Fruit fly (Drosophila melanogaster) whole organism, embryonic: ENCODE results near the gene CG3702.

Experiments used
- C15 ChIP-seq: fragments of 200-800 bp; sonication (Bioruptor generic); IDR thresholded peaks from 3 replicates; pipeline ENCODE4 v1.3.6; 2022; ENCODE audit warnings: missing biosample characterization, missing genetic modification characterization
- CG10431 ChIP-seq: fragments of 200-800 bp; sonication (Bioruptor generic); optimal IDR thresholded peaks from 3 replicates; lab custom pipeline; 2018; ENCODE audit warnings: missing biosample characterization, mild to moderate bottlenecking, missing genetic modification characterization
- CG11696 ChIP-seq: fragments of 200-800 bp; sonication (Bioruptor generic); IDR thresholded peaks from 2 replicates; pipeline ENCODE4 v1.3.6; 2022; ENCODE audit warnings: missing biosample characterization, missing genetic modification characterization
- CG11723 ChIP-seq: fragments of 200-800 bp; sonication (Bioruptor generic); optimal IDR thresholded peaks from 2 replicates; lab custom pipeline; 2017; ENCODE audit warnings: missing biosample characterization, mild to moderate bottlenecking, missing genetic modification characterization
- CG1233 ChIP-seq: fragments of 200-800 bp; sonication (Bioruptor generic); optimal IDR thresholded peaks from 4 replicates; lab custom pipeline; 2018; ENCODE audit warnings: missing biosample characterization, mild to moderate bottlenecking, missing genetic modification characterization
- CG13123 ChIP-seq: fragments of 200-800 bp; sonication (Bioruptor generic); optimal IDR thresholded peaks from 2 replicates; lab custom pipeline; 2016; ENCODE audit warnings: missing biosample characterization, missing genetic modification characterization
- CG17385 ChIP-seq: fragments of 200-800 bp; sonication (Bioruptor generic); optimal IDR thresholded peaks from 3 replicates; lab custom pipeline; 2018; ENCODE audit warnings: missing biosample characterization, mild to moderate bottlenecking, missing genetic modification characterization
- CG30403 ChIP-seq: fragments of 200-800 bp; sonication (Bioruptor generic); optimal IDR thresholded peaks from 3 replicates; lab custom pipeline; 2016; ENCODE audit warnings: missing biosample characterization, missing genetic modification characterization
- CG30431 ChIP-seq: fragments of 200-800 bp; sonication (Bioruptor generic); optimal IDR thresholded peaks from 2 replicates; lab custom pipeline; 2017; ENCODE audit warnings: missing biosample characterization, missing genetic modification characterization
- CG4617 ChIP-seq: fragments of 200-800 bp; sonication (Bioruptor generic); optimal IDR thresholded peaks from 3 replicates; lab custom pipeline; 2016; ENCODE audit warnings: missing biosample characterization, missing genetic modification characterization, borderline replicate concordance
- CG4854 ChIP-seq: fragments of 200-800 bp; sonication (Bioruptor generic); optimal IDR thresholded peaks from 2 replicates; lab custom pipeline; 2016; ENCODE audit warnings: missing biosample characterization, missing genetic modification characterization, inconsistent platforms
- CG6854 ChIP-seq: fragments of 200-800 bp; sonication (Bioruptor generic); optimal IDR thresholded peaks from 3 replicates; lab custom pipeline; 2017; ENCODE audit warnings: missing biosample characterization, mild to moderate bottlenecking, missing genetic modification characterization
- CG7786 ChIP-seq: fragments of 200-800 bp; sonication (Bioruptor generic); optimal IDR thresholded peaks from 2 replicates; lab custom pipeline; 2016; ENCODE audit warnings: missing biosample characterization, missing genetic modification characterization
- CG8924 ChIP-seq: fragments of 200-800 bp; optimal IDR thresholded peaks from 3 replicates; lab custom pipeline; 2019; ENCODE audit warnings: missing biosample characterization, mild to moderate bottlenecking, missing genetic modification characterization, moderate library complexity
- CTCF ChIP-seq: fragments of 200-800 bp; sonication (Bioruptor generic); optimal IDR thresholded peaks from 2 replicates; lab custom pipeline; 2017; ENCODE audit warnings: missing biosample characterization, mild to moderate bottlenecking, missing genetic modification characterization, moderate library complexity
- Camta ChIP-seq: fragments of 200-800 bp; sonication (Bioruptor generic); optimal IDR thresholded peaks from 2 replicates; lab custom pipeline; 2016; ENCODE audit warnings: missing biosample characterization, missing genetic modification characterization
- D19A ChIP-seq: fragments of 200-800 bp; optimal IDR thresholded peaks from 3 replicates; lab custom pipeline; 2019; ENCODE audit warnings: missing biosample characterization, mild to moderate bottlenecking, missing genetic modification characterization, moderate library complexity
- Dll ChIP-seq: fragments of 200-800 bp; sonication (Bioruptor generic); IDR thresholded peaks from 4 replicates; pipeline ENCODE4 v1.3.6; 2022; ENCODE audit warnings: missing biosample characterization, missing genetic modification characterization; ENCODE audit not compliant: partially characterized antibody
- Hand ChIP-seq: fragments of 200-800 bp; sonication (Bioruptor generic); optimal IDR thresholded peaks from 2 replicates; lab custom pipeline; 2017; ENCODE audit warnings: mild to moderate bottlenecking, missing biosample characterization, missing genetic modification reagents, missing genetic modification characterization
- Jarid2 ChIP-seq: fragments of 200-800 bp; sonication (Bioruptor generic); optimal IDR thresholded peaks from 3 replicates; lab custom pipeline; 2017; ENCODE audit warnings: mild to moderate bottlenecking, missing biosample characterization, missing genetic modification reagents, missing genetic modification characterization
- Max ChIP-seq: fragments of 200-800 bp; sonication (Bioruptor generic); optimal IDR thresholded peaks from 2 replicates; lab custom pipeline; 2016; ENCODE audit warnings: missing biosample characterization, mild to moderate bottlenecking, missing genetic modification characterization
- Meics ChIP-seq: fragments of 200-800 bp; sonication (Bioruptor generic); optimal IDR thresholded peaks from 2 replicates; lab custom pipeline; 2017; ENCODE audit warnings: missing biosample characterization, mild to moderate bottlenecking, missing genetic modification characterization
- Myb ChIP-seq: fragments of 200-800 bp; sonication (Bioruptor generic); optimal IDR thresholded peaks from 2 replicates; lab custom pipeline; 2016; ENCODE audit warnings: missing biosample characterization, missing genetic modification characterization
- Pdp1 ChIP-seq, 2 experiments: fragments of 200-800 bp; sonication (Bioruptor generic); optimal IDR thresholded peaks; 3 replicates each; lab custom pipeline; 2016; ENCODE audit warnings: missing biosample characterization in 2 of 2, missing genetic modification characterization in 2 of 2, mild to moderate bottlenecking in 1 of 2, moderate library complexity in 1 of 2
- Vsx1 ChIP-seq: fragments of 200-800 bp; sonication (Bioruptor generic); optimal IDR thresholded peaks from 2 replicates; lab custom pipeline; 2017; ENCODE audit warnings: missing biosample characterization, mild to moderate bottlenecking, missing genetic modification characterization, missing genetic modification reagents
- cad ChIP-seq: fragments of >200 bp; optimal IDR thresholded peaks from 2 replicates; lab custom pipeline; 2017; ENCODE audit warnings: missing biosample characterization, missing genetic modification characterization
- chinmo ChIP-seq: fragments of 200-800 bp; sonication (Bioruptor generic); IDR thresholded peaks from 4 replicates; pipeline ENCODE4 v1.3.6; 2022; ENCODE audit warnings: missing biosample characterization, missing genetic modification characterization; ENCODE audit not compliant: partially characterized antibody
- cwo ChIP-seq: fragments of 200-800 bp; sonication (Bioruptor generic); optimal IDR thresholded peaks from 3 replicates; lab custom pipeline; 2017; ENCODE audit warnings: missing biosample characterization, missing genetic modification characterization, mild to moderate bottlenecking, moderate library complexity, missing genetic modification reagents
- danr ChIP-seq: fragments of 200-800 bp; sonication (Bioruptor generic); IDR thresholded peaks from 2 replicates; pipeline ENCODE4 v1.3.6; 2022; ENCODE audit warnings: missing biosample characterization, missing genetic modification characterization
- ems ChIP-seq: fragments of 200-800 bp; sonication (Bioruptor generic); optimal IDR thresholded peaks from 3 replicates; lab custom pipeline; 2016; ENCODE audit warnings: missing biosample characterization, missing genetic modification characterization
- fu2 ChIP-seq: fragments of 200-800 bp; sonication (Bioruptor generic); optimal IDR thresholded peaks from 2 replicates; lab custom pipeline; 2016; ENCODE audit warnings: missing biosample characterization, missing genetic modification characterization
- gem ChIP-seq: fragments of 200-800 bp; sonication (Bioruptor generic); optimal IDR thresholded peaks from 2 replicates; lab custom pipeline; 2019; ENCODE audit warnings: missing biosample characterization, mild to moderate bottlenecking, missing genetic modification characterization, moderate library complexity
- her ChIP-seq: fragments of 200-800 bp; sonication (Bioruptor generic); optimal IDR thresholded peaks from 2 replicates; lab custom pipeline; 2016; ENCODE audit warnings: missing biosample characterization, missing genetic modification characterization
- inv ChIP-seq: fragments of 200-800 bp; sonication (Bioruptor generic); IDR thresholded peaks from 2 replicates; pipeline ENCODE4 v1.3.6; 2022; ENCODE audit warnings: missing biosample characterization, missing genetic modification characterization; ENCODE audit not compliant: partially characterized antibody
- kah ChIP-seq: fragments of 200-800 bp; sonication (Bioruptor generic); optimal IDR thresholded peaks from 2 replicates; lab custom pipeline; 2018; ENCODE audit warnings: missing biosample characterization, mild to moderate bottlenecking, missing genetic modification characterization
- knrl ChIP-seq: fragments of 200-800 bp; sonication (Bioruptor generic); IDR thresholded peaks from 3 replicates; pipeline ENCODE4 v1.3.6; 2022; ENCODE audit warnings: missing biosample characterization, missing genetic modification characterization; ENCODE audit not compliant: partially characterized antibody
- lola ChIP-seq, 3 experiments: fragments of >200 bp in 2 of 3; fragments of 200-800 bp in 1 of 3; sonication (Bioruptor generic) in 1 of 3; optimal IDR thresholded peaks; 2 replicates each; lab custom pipeline; 2017 to 2019; ENCODE audit warnings: missing biosample characterization in 3 of 3, missing genetic modification characterization in 3 of 3, mild to moderate bottlenecking in 1 of 3, moderate library complexity in 1 of 3
- luna ChIP-seq: fragments of 200-800 bp; sonication (Bioruptor generic); optimal IDR thresholded peaks from 2 replicates; lab custom pipeline; 2016; ENCODE audit warnings: missing biosample characterization, missing genetic modification characterization
- mam ChIP-seq: fragments of 200-800 bp; sonication (Bioruptor generic); optimal IDR thresholded peaks from 3 replicates; lab custom pipeline; 2016; ENCODE audit warnings: missing biosample characterization, missing genetic modification characterization
- nmo ChIP-seq: fragments of 200-800 bp; sonication (Bioruptor generic); optimal IDR thresholded peaks from 2 replicates; lab custom pipeline; 2018; ENCODE audit warnings: missing biosample characterization, mild to moderate bottlenecking, missing genetic modification characterization, moderate library complexity
- nom ChIP-seq: fragments of 200-800 bp; sonication (Bioruptor generic); optimal IDR thresholded peaks from 2 replicates; lab custom pipeline; 2017; ENCODE audit warnings: missing biosample characterization, missing genetic modification characterization, mild to moderate bottlenecking, moderate library complexity, missing genetic modification reagents
- oc ChIP-seq: fragments of 200-800 bp; sonication (Bioruptor generic); optimal IDR thresholded peaks from 2 replicates; lab custom pipeline; 2018; ENCODE audit warnings: missing biosample characterization, mild to moderate bottlenecking, missing genetic modification characterization, moderate library complexity
- pnt ChIP-seq: fragments of 200-800 bp; sonication (Bioruptor generic); optimal IDR thresholded peaks from 3 replicates; lab custom pipeline; 2016; ENCODE audit warnings: missing biosample characterization, missing genetic modification characterization
- slbo ChIP-seq: fragments of 200-800 bp; sonication (Bioruptor generic); IDR thresholded peaks from 2 replicates; pipeline ENCODE4 v1.3.6; 2022; ENCODE audit warnings: missing biosample characterization, missing genetic modification characterization
- stwl ChIP-seq: fragments of 200-800 bp; sonication (Bioruptor generic); optimal IDR thresholded peaks from 3 replicates; lab custom pipeline; 2018; ENCODE audit warnings: missing biosample characterization, mild to moderate bottlenecking, missing genetic modification characterization, moderate library complexity
- tap ChIP-seq: fragments of 200-800 bp; optimal IDR thresholded peaks from 3 replicates; lab custom pipeline; 2019; ENCODE audit warnings: missing biosample characterization, mild to moderate bottlenecking, missing genetic modification characterization, moderate library complexity
- trh ChIP-seq: fragments of 200-800 bp; sonication (Bioruptor generic); optimal IDR thresholded peaks from 2 replicates; lab custom pipeline; 2016; ENCODE audit warnings: missing biosample characterization, missing genetic modification characterization

The CG3702 gene

dm6 chr2L:4224158-4224799, 2.6 kb downstream of the CG3702 start (continued):
- TF ChIP-seq chinmo (no peak), stwl (tag; lab: Kevin White, UChicago) (peak; percentile 63), Myb (GFP tag; lab: Kevin White, UChicago) (peak; percentile 60), CG13123 (GFP tag; lab: Kevin White, UChicago) (no peak), nom (GFP tag; lab: Kevin White, UChicago) (peak; percentile 20), Max (GFP tag; lab: Kevin White, UChicago) (peak; percentile 5), kah (GFP tag; lab: Kevin White, UChicago) (no peak), CG8924 (tag; lab: Kevin White, UChicago) (peak; percentile 15), D19A (no peak), tap (peak; percentile 10), Meics (GFP tag; lab: Kevin White, UChicago) (peak; percentile 46), danr (GFP tag; lab: Robert Waterston, UW) (no peak), C15 (GFP tag; lab: Robert Waterston, UW) (no peak), cwo (GFP tag; lab: Kevin White, UChicago) (peak; percentile 12), ems (peak; percentile 37), gem (peak; percentile 37), Jarid2 (GFP tag; lab: Kevin White, UChicago) (no peak), CG6854 (GFP tag; lab: Kevin White, UChicago) (no peak), CG11723 (GFP tag; lab: Kevin White, UChicago) (no peak), fu2 (GFP tag; lab: Kevin White, UChicago) (no peak), Dll (GFP tag; lab: Robert Waterston, UW) (no peak), luna (GFP tag; lab: Kevin White, UChicago) (peak; percentile 18), CG17385 (GFP tag; lab: Kevin White, UChicago) (peak; percentile 55), lola (GFP tag; optimal IDR thresholded peaks at IDR 0.05; lab: Kevin White, UChicago) (no peak), Vsx1 (GFP tag; lab: Kevin White, UChicago) (peak; percentile 37), slbo (GFP tag; lab: Robert Waterston, UW) (peak; percentile 55), CTCF (GFP tag; lab: Kevin White, UChicago) (peak; percentile 3), knrl (GFP tag; lab: Robert Waterston, UW) (no peak), pnt (GFP tag; lab: Kevin White, UChicago) (no peak), inv (GFP tag; lab: Robert Waterston, UW) (no peak), CG10431 (GFP tag; lab: Kevin White, UChicago) (peak; percentile 24), CG30431 (no peak), oc (tag; lab: Kevin White, UChicago) (no peak), mam (peak; percentile 53), nmo (GFP tag; lab: Kevin White, UChicago) (no peak), Hand (GFP tag; lab: Kevin White, UChicago) (peak; percentile 24), trh (no peak), her (no peak), CG4617 (GFP tag; lab: Kevin White, UChicago) (peak; percentile 1), CG1233 (GFP tag; lab: Kevin White, UChicago) (peak; percentile 5), CG30403 (peak; percentile 31), CG11696 (GFP tag; lab: Robert Waterston, UW) (no peak), cad (GFP tag; lab: Kevin White, UChicago) (no peak), Pdp1 (GFP tag; optimal IDR thresholded peaks at IDR 0.05; lab: Kevin White, UChicago) (peak in 1 of 2 experiments; percentile 28), Camta (GFP tag; lab: Kevin White, UChicago) (no peak), CG7786 (GFP tag; lab: Kevin White, UChicago) (peak; percentile 7), CG4854 (GFP tag; lab: Kevin White, UChicago) (no peak)
- TF ChIP-seq, all 482 proteins: peak for 126
